Worm (Caenorhabditis elegans) whole organism, L4/young adult: Measurements from ENCODE around the gene T03G6.7.

Source experiments
- W03F9.2 ChIP-seq: fragments of 150-350 bp; optimal IDR thresholded peaks from 2 replicates; lab custom pipeline; 2014; ENCODE audit warnings: missing biosample characterization, missing genetic modification characterization
- dao-5 ChIP-seq: sonication (generic microtip); optimal IDR thresholded peaks from 2 replicates; lab custom pipeline; 2016; ENCODE audit warnings: missing genotype, missing genetic modification characterization, moderate library complexity, missing compliant biosample characterization
- him-1 ChIP-seq: sonication (generic microtip); optimal IDR thresholded peaks from 2 replicates; lab custom pipeline; 2016; ENCODE audit warnings: missing genotype, missing genetic modification reagents, missing genetic modification characterization, missing compliant biosample characterization

DNA sequence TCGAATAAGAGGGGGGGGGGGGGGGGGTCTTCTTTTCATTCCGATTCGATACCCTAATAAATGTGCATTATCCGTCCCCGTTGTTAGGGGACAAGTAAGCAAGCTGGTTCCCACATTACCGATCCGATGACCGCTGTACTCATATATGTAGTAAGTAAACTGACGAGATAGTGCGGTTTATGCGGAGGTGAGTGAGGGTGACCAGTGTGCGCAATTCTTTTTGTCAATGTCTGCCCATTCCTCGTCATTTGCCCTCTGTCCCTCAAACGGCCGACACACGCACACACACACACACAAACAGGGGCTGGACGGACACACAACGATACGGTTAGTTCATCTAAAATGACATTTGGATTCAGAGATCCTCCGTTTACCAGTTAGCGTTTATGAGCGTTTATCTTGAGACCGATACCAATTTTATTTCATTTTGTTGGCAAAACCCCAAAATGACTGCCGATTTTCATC is 41.6 kb upstream of the T03G6.7 start, which contains the start of gene aat-3:
- no peak for TF ChIP-seq dao-5 (tag; lab: Kevin White, UChicago)
- no peak for TF ChIP-seq him-1 (tag; lab: Kevin White, UChicago)
- no peak for TF ChIP-seq W03F9.2 (tag; lab: Kevin White, UChicago)
